Fruit fly (Drosophila melanogaster) whole organism, embryonic: ENCODE measurements around the gene CG17784.

Experiments used
- Abd-B ChIP-seq: fragments of 200-800 bp; sonication (Bioruptor generic); optimal IDR thresholded peaks from 2 replicates; lab custom pipeline; 2018; ENCODE audit warnings: missing biosample characterization, mild to moderate bottlenecking, missing genetic modification characterization, moderate library complexity
- B-H2 ChIP-seq: fragments of 200-800 bp; sonication (Bioruptor generic); optimal IDR thresholded peaks from 2 replicates; lab custom pipeline; 2018; ENCODE audit warnings: missing biosample characterization, mild to moderate bottlenecking, missing genetic modification characterization
- BtbVII ChIP-seq: fragments of 200-800 bp; sonication (Bioruptor generic); optimal IDR thresholded peaks from 3 replicates; lab custom pipeline; 2017; ENCODE audit warnings: missing biosample characterization, mild to moderate bottlenecking, missing genetic modification characterization
- CG10274 ChIP-seq: fragments of 200-800 bp; sonication (Bioruptor generic); optimal IDR thresholded peaks from 3 replicates; lab custom pipeline; 2017; ENCODE audit warnings: missing biosample characterization, mild to moderate bottlenecking, missing genetic modification characterization
- CG10462 ChIP-seq: fragments of 200-800 bp; sonication (Bioruptor generic); optimal IDR thresholded peaks from 2 replicates; lab custom pipeline; 2016; ENCODE audit warnings: missing biosample characterization, missing genetic modification characterization
- CG13287 ChIP-seq: fragments of 200-800 bp; sonication (Bioruptor generic); IDR thresholded peaks from 2 replicates; pipeline ENCODE4 v1.3.6; 2022; ENCODE audit warnings: missing biosample characterization, missing genetic modification characterization; ENCODE audit not compliant: partially characterized antibody
- CG14710 ChIP-seq: fragments of 200-800 bp; sonication (Bioruptor generic); optimal IDR thresholded peaks from 3 replicates; lab custom pipeline; 2019; ENCODE audit warnings: missing biosample characterization, mild to moderate bottlenecking, missing genetic modification characterization, moderate library complexity
- CG1792 ChIP-seq: fragments of 200-800 bp; sonication (Bioruptor generic); optimal IDR thresholded peaks from 2 replicates; lab custom pipeline; 2016; ENCODE audit warnings: missing biosample characterization, missing genetic modification characterization
- CG18619 ChIP-seq: fragments of 200-800 bp; sonication (Bioruptor generic); optimal IDR thresholded peaks from 3 replicates; lab custom pipeline; 2017; ENCODE audit warnings: missing biosample characterization, mild to moderate bottlenecking, missing genetic modification characterization
- CG2129 ChIP-seq: fragments of 200-800 bp; sonication (Bioruptor generic); IDR thresholded peaks from 2 replicates; pipeline ENCODE4 v1.3.6; 2022; ENCODE audit warnings: missing biosample characterization, missing genetic modification characterization; ENCODE audit not compliant: partially characterized antibody
- CG2875 ChIP-seq: fragments of 200-800 bp; sonication (Bioruptor generic); optimal IDR thresholded peaks from 2 replicates; lab custom pipeline; 2017; ENCODE audit warnings: missing biosample characterization, mild to moderate bottlenecking, missing genetic modification characterization, missing genetic modification reagents
- CG31224 ChIP-seq: fragments of 200-800 bp; sonication (Bioruptor generic); IDR thresholded peaks from 2 replicates; pipeline ENCODE4 v1.3.6; 2022; ENCODE audit warnings: missing biosample characterization, missing genetic modification characterization
- CG31388 ChIP-seq: fragments of 200-800 bp; sonication (Bioruptor generic); optimal IDR thresholded peaks from 2 replicates; lab custom pipeline; 2016; ENCODE audit warnings: missing biosample characterization, missing genetic modification characterization
- CG32772 ChIP-seq: fragments of 200-800 bp; sonication (Bioruptor generic); IDR thresholded peaks from 2 replicates; pipeline ENCODE4 v1.3.6; 2022; ENCODE audit warnings: missing biosample characterization, missing genetic modification characterization
- CG5245 ChIP-seq: fragments of 200-800 bp; sonication (Bioruptor generic); optimal IDR thresholded peaks from 3 replicates; lab custom pipeline; 2016; ENCODE audit warnings: missing biosample characterization, missing genetic modification characterization
- CG9876 ChIP-seq: fragments of 200-800 bp; sonication (Bioruptor generic); optimal IDR thresholded peaks from 2 replicates; lab custom pipeline; 2016; ENCODE audit warnings: missing biosample characterization, missing genetic modification characterization
- Dbx ChIP-seq: fragments of 200-800 bp; sonication (Bioruptor generic); IDR thresholded peaks from 3 replicates; pipeline ENCODE4 v1.3.6; 2022; ENCODE audit warnings: missing biosample characterization, missing genetic modification characterization
- Dip3 ChIP-seq: fragments of 200-800 bp; sonication (Bioruptor generic); optimal IDR thresholded peaks from 3 replicates; lab custom pipeline; 2016; ENCODE audit warnings: missing biosample characterization, missing genetic modification characterization
- Ets97D ChIP-seq: fragments of 200-800 bp; sonication (Bioruptor generic); optimal IDR thresholded peaks from 3 replicates; lab custom pipeline; 2016; ENCODE audit warnings: missing biosample characterization, missing genetic modification characterization
- MTF-1 ChIP-seq: fragments of 200-800 bp; sonication (Bioruptor generic); optimal IDR thresholded peaks from 2 replicates; lab custom pipeline; 2018; ENCODE audit warnings: missing biosample characterization, mild to moderate bottlenecking, missing genetic modification characterization, borderline replicate concordance
- Nf-YA ChIP-seq: fragments of 200-800 bp; sonication (Bioruptor generic); IDR thresholded peaks from 2 replicates; pipeline ENCODE4 v1.3.6; 2022; ENCODE audit warnings: missing biosample characterization, missing genetic modification characterization
- Pdp1 ChIP-seq, 2 experiments: fragments of 200-800 bp; sonication (Bioruptor generic); optimal IDR thresholded peaks; 3 replicates each; lab custom pipeline; 2016; ENCODE audit warnings: missing biosample characterization in 2 of 2, missing genetic modification characterization in 2 of 2, mild to moderate bottlenecking in 1 of 2, moderate library complexity in 1 of 2
- Poxn ChIP-seq: fragments of 200-800 bp; sonication (Bioruptor generic); IDR thresholded peaks from 2 replicates; pipeline ENCODE4 v1.3.6; 2022; ENCODE audit warnings: missing biosample characterization, missing genetic modification characterization
- Ptx1 ChIP-seq: fragments of 200-800 bp; sonication (Bioruptor generic); IDR thresholded peaks from 2 replicates; pipeline ENCODE4 v1.3.6; 2022; ENCODE audit warnings: missing biosample characterization, missing genetic modification characterization
- Rfx ChIP-seq: fragments of 200-800 bp; sonication (Bioruptor generic); IDR thresholded peaks from 2 replicates; pipeline ENCODE4 v1.3.6; 2022; ENCODE audit warnings: missing biosample characterization, missing genetic modification characterization
- Side ChIP-seq: fragments of 200-800 bp; sonication (Bioruptor generic); optimal IDR thresholded peaks from 2 replicates; lab custom pipeline; 2016; ENCODE audit warnings: missing biosample characterization, missing genetic modification characterization
- ato ChIP-seq: fragments of 200-800 bp; sonication (Bioruptor generic); IDR thresholded peaks from 2 replicates; pipeline ENCODE4 v1.3.6; 2022; ENCODE audit warnings: missing biosample characterization, missing genetic modification characterization; ENCODE audit not compliant: partially characterized antibody
- bbx ChIP-seq: fragments of 200-800 bp; sonication (Bioruptor generic); IDR thresholded peaks from 2 replicates; pipeline ENCODE4 v1.3.6; 2022; ENCODE audit warnings: missing biosample characterization, missing genetic modification characterization; ENCODE audit not compliant: partially characterized antibody
- chinmo ChIP-seq: fragments of 200-800 bp; sonication (Bioruptor generic); IDR thresholded peaks from 4 replicates; pipeline ENCODE4 v1.3.6; 2022; ENCODE audit warnings: missing biosample characterization, missing genetic modification characterization; ENCODE audit not compliant: partially characterized antibody
- dan ChIP-seq: fragments of 200-800 bp; sonication (Bioruptor generic); IDR thresholded peaks from 2 replicates; pipeline ENCODE4 v1.3.6; 2022; ENCODE audit warnings: missing biosample characterization, missing genetic modification characterization
- en ChIP-seq: fragments of 200-800 bp; sonication (Bioruptor generic); optimal IDR thresholded peaks from 2 replicates; lab custom pipeline; 2016; ENCODE audit warnings: missing biosample characterization, missing genetic modification characterization
- eve ChIP-seq, 2 experiments: fragments of >200 bp; optimal IDR thresholded peaks; 2 replicates each; lab custom pipeline; 2017; ENCODE audit warnings: missing biosample characterization in 2 of 2, missing genetic modification characterization in 2 of 2
- exex ChIP-seq: fragments of 200-800 bp; sonication (Bioruptor generic); optimal IDR thresholded peaks from 4 replicates; lab custom pipeline; 2018; ENCODE audit warnings: missing biosample characterization, mild to moderate bottlenecking, missing genetic modification characterization, moderate library complexity
- gro ChIP-seq: fragments of 200-800 bp; sonication (Bioruptor generic); optimal IDR thresholded peaks from 2 replicates; lab custom pipeline; 2016; ENCODE audit warnings: missing biosample characterization, missing genetic modification characterization
- her ChIP-seq: fragments of 200-800 bp; sonication (Bioruptor generic); optimal IDR thresholded peaks from 2 replicates; lab custom pipeline; 2016; ENCODE audit warnings: missing biosample characterization, missing genetic modification characterization
- hkb ChIP-seq, 2 experiments: fragments of 200-800 bp in 1 of 2; fragments of >200 bp in 1 of 2; sonication (Bioruptor generic) in 1 of 2; IDR thresholded peaks in 1 of 2; optimal IDR thresholded peaks in 1 of 2; 2 replicates each; pipeline versions ENCODE4 v1.3.6 to Lab custom; 2017 to 2022; ENCODE audit warnings: missing biosample characterization in 1 of 2, missing genetic modification characterization in 1 of 2
- kah ChIP-seq: fragments of 200-800 bp; sonication (Bioruptor generic); optimal IDR thresholded peaks from 2 replicates; lab custom pipeline; 2018; ENCODE audit warnings: missing biosample characterization, mild to moderate bottlenecking, missing genetic modification characterization
- ken ChIP-seq: fragments of 200-800 bp; sonication (Bioruptor generic); IDR thresholded peaks from 3 replicates; pipeline ENCODE4 v1.3.6; 2022; ENCODE audit warnings: missing biosample characterization, missing genetic modification characterization
- lilli ChIP-seq: fragments of 200-800 bp; sonication (Bioruptor generic); optimal IDR thresholded peaks from 3 replicates; lab custom pipeline; 2016; ENCODE audit warnings: missing biosample characterization, missing genetic modification characterization
- otp ChIP-seq: fragments of 200-800 bp; sonication (Bioruptor generic); IDR thresholded peaks from 3 replicates; pipeline ENCODE4, ENCODE4 v1.3.6; 2022; ENCODE audit warnings: missing biosample characterization, missing genetic modification characterization
- pb ChIP-seq: fragments of 200-800 bp; sonication (Bioruptor generic); optimal IDR thresholded peaks from 3 replicates; lab custom pipeline; 2016; ENCODE audit warnings: missing biosample characterization, missing genetic modification characterization
- prd ChIP-seq, 3 experiments: fragments of >200 bp in 2 of 3; fragments of 200-800 bp in 1 of 3; sonication (Bioruptor generic) in 1 of 3; optimal IDR thresholded peaks in 2 of 3; IDR thresholded peaks in 1 of 3; 2 replicates in 2 of 3; 3 replicates in 1 of 3; pipeline versions ENCODE4 v1.3.6 to Lab custom; 2017 to 2022; ENCODE audit warnings: missing biosample characterization in 1 of 3, missing genetic modification characterization in 1 of 3
- psq ChIP-seq: fragments of 200-800 bp; sonication (Bioruptor generic); optimal IDR thresholded peaks from 2 replicates; lab custom pipeline; 2017; ENCODE audit warnings: missing biosample characterization, missing genetic modification characterization
- pum ChIP-seq: fragments of 200-800 bp; sonication (Bioruptor generic); optimal IDR thresholded peaks from 2 replicates; lab custom pipeline; 2016; ENCODE audit warnings: missing biosample characterization, missing genetic modification characterization
- sens ChIP-seq: fragments of 200-800 bp; sonication (Bioruptor generic); peaks from one replicate; lab custom pipeline; 2016; ENCODE audit warnings: missing biosample characterization, missing genetic modification characterization
- slp2 ChIP-seq: fragments of 200-800 bp; sonication (Bioruptor generic); optimal IDR thresholded peaks from 2 replicates; lab custom pipeline; 2016; ENCODE audit warnings: missing biosample characterization, missing genetic modification characterization
- sug ChIP-seq: fragments of 200-800 bp; optimal IDR thresholded peaks from 2 replicates; lab custom pipeline; 2019; ENCODE audit warnings: missing biosample characterization, mild to moderate bottlenecking, missing genetic modification characterization, moderate library complexity
- tll ChIP-seq, 2 experiments: fragments of 200-800 bp in 1 of 2; fragments of >200 bp in 1 of 2; sonication (Bioruptor generic) in 1 of 2; optimal IDR thresholded peaks; 2 replicates each; lab custom pipeline; 2017 to 2019; ENCODE audit warnings: missing biosample characterization in 2 of 2, missing genetic modification characterization in 2 of 2, mild to moderate bottlenecking in 1 of 2, moderate library complexity in 1 of 2
- twi ChIP-seq: fragments of 200-800 bp; optimal IDR thresholded peaks from 2 replicates; lab custom pipeline; 2019; ENCODE audit warnings: missing biosample characterization, mild to moderate bottlenecking, missing genetic modification characterization, moderate library complexity

CG17784 gene

DNA sequence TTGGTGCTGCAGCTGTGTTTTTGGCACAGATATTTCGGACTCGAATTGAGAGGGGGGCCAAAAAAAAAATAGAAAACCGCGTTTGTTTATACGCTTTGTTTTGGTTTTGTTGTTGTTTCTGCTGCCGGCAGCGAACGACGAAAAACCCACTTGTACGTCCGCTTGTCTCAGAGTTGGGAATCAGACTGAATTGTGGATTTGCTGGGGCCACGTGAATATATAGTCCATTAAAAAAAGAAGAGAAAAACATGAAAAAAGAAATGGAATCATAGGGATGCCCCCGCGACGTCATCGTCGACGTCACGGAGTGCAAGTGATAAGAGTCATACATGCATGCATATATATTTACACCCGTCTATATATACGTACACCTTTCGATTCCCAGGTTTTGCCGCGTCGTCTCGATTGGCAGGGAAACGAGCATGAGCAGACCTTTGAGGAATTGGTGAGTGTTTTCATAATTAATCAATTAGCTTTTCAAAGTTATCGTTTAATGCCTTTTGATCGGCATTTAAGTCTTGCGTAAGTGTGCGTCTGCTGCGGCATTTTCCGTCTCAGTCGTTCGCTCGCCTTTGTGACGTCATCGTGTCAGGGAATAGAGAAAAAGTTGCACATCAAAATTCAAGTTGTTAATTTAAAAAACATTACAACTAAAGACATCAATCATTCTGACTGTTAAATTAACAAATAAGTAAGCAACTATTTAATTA lies 45.0 kb downstream of the CG17784 start (continued):
- no peak for TF ChIP-seq pum (GFP tag; lab: Kevin White, UChicago)
- no peak for TF ChIP-seq Poxn (GFP tag; lab: Robert Waterston, UW)
- TF ChIP-seq eve (GFP tag; optimal IDR thresholded peaks at IDR 0.05; lab: Kevin White, UChicago): no peak
- no peak for TF ChIP-seq CG2875 (GFP tag; lab: Kevin White, UChicago)
- TF ChIP-seq ken (GFP tag; lab: Robert Waterston, UW): no peak
- TF ChIP-seq CG14710 (tag; lab: Kevin White, UChicago): no peak
- TF ChIP-seq CG9876 (GFP tag; lab: Kevin White, UChicago): no peak
- TF ChIP-seq CG18619 (GFP tag; lab: Kevin White, UChicago): no peak
- peak; percentile 25; the same call in 1 of the 2 replicates for TF ChIP-seq bbx (GFP tag; lab: Robert Waterston, UW)
- TF ChIP-seq CG1792: no peak
- TF ChIP-seq otp (GFP tag; lab: Robert Waterston, UW): no peak
- peak; percentile 71 for TF ChIP-seq exex (tag; lab: Kevin White, UChicago)
- no peak for TF ChIP-seq sug
- TF ChIP-seq sens (GFP tag; lab: Kevin White, UChicago): peak; percentile 21
- no peak for TF ChIP-seq MTF-1 (GFP tag; lab: Kevin White, UChicago)
- TF ChIP-seq Dip3 (GFP tag; lab: Kevin White, UChicago): no peak
- no peak for TF ChIP-seq Ets97D (GFP tag; lab: Kevin White, UChicago)
- TF ChIP-seq pb (GFP tag; lab: Kevin White, UChicago): no peak
- TF ChIP-seq gro (GFP tag; lab: Kevin White, UChicago): peak; percentile 18
- TF ChIP-seq dan: no peak
- no peak for TF ChIP-seq Nf-YA (GFP tag; lab: Robert Waterston, UW)
- no peak for TF ChIP-seq tll (GFP tag; optimal IDR thresholded peaks at IDR 0.05; lab: Kevin White, UChicago)
- no peak; the same call in 3 of the 4 replicates for TF ChIP-seq chinmo
- no peak for TF ChIP-seq Ptx1
- no peak for TF ChIP-seq lilli (GFP tag; lab: Kevin White, UChicago)
- TF ChIP-seq CG31388 (GFP tag; lab: Kevin White, UChicago): no peak
- no peak for TF ChIP-seq twi
- TF ChIP-seq Abd-B (GFP tag; lab: Kevin White, UChicago): no peak
- TF ChIP-seq Dbx (GFP tag; lab: Robert Waterston, UW): no peak
- TF ChIP-seq Rfx (GFP tag; lab: Robert Waterston, UW): no peak
- no peak for TF ChIP-seq prd (optimal IDR thresholded peaks at IDR 0.05; lab: Kevin White, UChicago)
- TF ChIP-seq prd (GFP tag; IDR thresholded peaks at IDR 0.05; lab: Robert Waterston, UW): no peak
- peak in 1 of 2 experiments; percentile 99 for TF ChIP-seq Pdp1 (GFP tag; optimal IDR thresholded peaks at IDR 0.05; lab: Kevin White, UChicago)
- TF ChIP-seq B-H2 (GFP tag; lab: Kevin White, UChicago): no peak
- TF ChIP-seq CG32772 (GFP tag; lab: Robert Waterston, UW): peak; percentile 38; the same call in 1 of the 2 replicates
- no peak for TF ChIP-seq CG10462 (GFP tag; lab: Kevin White, UChicago)
- TF ChIP-seq en (GFP tag; lab: Kevin White, UChicago): peak; percentile 12
- TF ChIP-seq CG13287: no peak
- no peak for TF ChIP-seq psq
- no peak for TF ChIP-seq her (GFP tag; lab: Kevin White, UChicago)
- TF ChIP-seq Side (GFP tag; lab: Kevin White, UChicago): no peak
- peak; percentile 67 for TF ChIP-seq BtbVII (GFP tag; lab: Kevin White, UChicago)
- TF ChIP-seq CG10274 (GFP tag; lab: Kevin White, UChicago): no peak
- TF ChIP-seq slp2 (GFP tag; lab: Kevin White, UChicago): no peak
- TF ChIP-seq CG5245 (GFP tag; lab: Kevin White, UChicago): no peak
- TF ChIP-seq hkb (optimal IDR thresholded peaks at IDR 0.05; lab: Kevin White, UChicago): no peak
- no peak for TF ChIP-seq hkb (GFP tag; IDR thresholded peaks at IDR 0.05; lab: Robert Waterston, UW)
- no peak for TF ChIP-seq ato (GFP tag; lab: Robert Waterston, UW)
- TF ChIP-seq kah (GFP tag; lab: Kevin White, UChicago): peak; percentile 12
- TF ChIP-seq CG2129: no peak
- TF ChIP-seq CG31224 (GFP tag; lab: Robert Waterston, UW): no peak
